ENCODE assay signal across 4 worm cellular contexts in genomic region chrV:11795352-11795751, ce11.
A peak's percentile ranks its signal among the peaks of the same experiment; 100 is the strongest.
TF ChIP-seq lines count a peak whose summit lies in the region.

No protein-coding gene starts in this region.

TF ChIP-seq in whole organism, L1 larva, 84 proteins besides CTCF, POLR2A, EP300 and RAD21 (continues in another document):
- TF ChIP-seq nhr-19 (GFP tag; conservative IDR thresholded peaks at IDR 0.05; lab: Robert Waterston, UW) (peak; percentile 38), nhr-85 (tag; lab: Kevin White, UChicago) (peak; percentile 89), lin-14 (GFP tag; optimal IDR thresholded peaks at IDR 0.05; lab: Kevin White, UChicago) (peak; percentile 51), blmp-1 (tag; optimal IDR thresholded peaks at IDR 0.05; lab: Kevin White, UChicago) (peak; percentile 73), nhr-90 (tag; optimal IDR thresholded peaks at IDR 0.05; lab: Kevin White, UChicago; ENCODE audit: poor library complexity) (peak; percentile 43), nhr-71 (tag; optimal IDR thresholded peaks at IDR 0.05; lab: Kevin White, UChicago) (peak; percentile 68), C04F5.9 (tag; optimal IDR thresholded peaks at IDR 0.05; lab: Kevin White, UChicago) (no peak), fkh-4 (tag; optimal IDR thresholded peaks at IDR 0.05; lab: Kevin White, UChicago; ENCODE audit: borderline replicate concordance) (no peak), C16A3.4 (tag; optimal IDR thresholded peaks at IDR 0.05; lab: Kevin White, UChicago) (peak; percentile 4), lir-3 (tag; optimal IDR thresholded peaks at IDR 0.05; lab: Kevin White, UChicago; ENCODE audit: poor library complexity) (no peak), efl-3 (GFP tag; optimal IDR thresholded peaks at IDR 0.05; lab: Kevin White, UChicago) (no peak), pqm-1 (tag; optimal IDR thresholded peaks at IDR 0.05; lab: Kevin White, UChicago) (no peak), pag-3 (tag; optimal IDR thresholded peaks at IDR 0.05; lab: Kevin White, UChicago; ENCODE audit: borderline replicate concordance, insufficient read depth) (no peak), jun-1 (tag; optimal IDR thresholded peaks at IDR 0.05; lab: Kevin White, UChicago) (no peak), mdl-1 (tag; optimal IDR thresholded peaks at IDR 0.05; lab: Kevin White, UChicago) (peak in 1 of 2 experiments; percentile 29), fos-1 (tag; optimal IDR thresholded peaks at IDR 0.05; lab: Kevin White, UChicago) (no peak), elt-3 (tag; optimal IDR thresholded peaks at IDR 0.05; lab: Kevin White, UChicago) (peak in 2 of 6 experiments; percentile 75 to 87), lsy-2 (tag; optimal IDR thresholded peaks at IDR 0.05; lab: Kevin White, UChicago) (peak in 1 of 2 experiments; percentile 11), lin-15B (tag; optimal IDR thresholded peaks at IDR 0.05; lab: Kevin White, UChicago) (no peak), snu-23 (GFP tag; optimal IDR thresholded peaks at IDR 0.05; lab: Kevin White, UChicago) (peak; percentile 32), C34B4.2 (tag; optimal IDR thresholded peaks at IDR 0.05; lab: Kevin White, UChicago) (no peak), swsn-7 (tag; optimal IDR thresholded peaks at IDR 0.05; lab: Kevin White, UChicago) (no peak)

TF ChIP-seq in whole organism, L2 larva, 48 proteins besides CTCF, POLR2A, EP300 and RAD21:
- TF ChIP-seq egl-27 (tag; optimal IDR thresholded peaks at IDR 0.05; lab: Kevin White, UChicago) (peak; percentile 69), nhr-21 (tag; optimal IDR thresholded peaks at IDR 0.05; lab: Kevin White, UChicago) (peak; percentile 73), sma-9 (GFP tag; optimal IDR thresholded peaks at IDR 0.05; lab: Kevin White, UChicago) (peak; percentile 79), sma-9 (tag; optimal IDR thresholded peaks at IDR 0.05; lab: Kevin White, UChicago) (no peak), aly-2 (tag; optimal IDR thresholded peaks at IDR 0.05; lab: Kevin White, UChicago) (no peak), lin-13 (GFP tag; optimal IDR thresholded peaks at IDR 0.05; lab: Kevin White, UChicago) (no peak), unc-55 (GFP tag; optimal IDR thresholded peaks at IDR 0.05; lab: Kevin White, UChicago) (no peak), sma-3 (GFP tag; optimal IDR thresholded peaks at IDR 0.05; lab: Kevin White, UChicago) (peak; percentile 59), snpc-4 (tag; optimal IDR thresholded peaks at IDR 0.05; lab: Kevin White, UChicago) (no peak), mdl-1 (tag; optimal IDR thresholded peaks at IDR 0.05; lab: Kevin White, UChicago) (peak in 1 of 2 experiments; percentile 2), skn-1 (tag; optimal IDR thresholded peaks at IDR 0.05; lab: Kevin White, UChicago) (no peak), ztf-4 (tag; optimal IDR thresholded peaks at IDR 0.05; lab: Kevin White, UChicago) (no peak), crh-2 (tag; optimal IDR thresholded peaks at IDR 0.05; lab: Kevin White, UChicago) (no peak), nhr-6 (tag; optimal IDR thresholded peaks at IDR 0.05; lab: Kevin White, UChicago) (no peak), mbf-1 (tag; optimal IDR thresholded peaks at IDR 0.05; lab: Kevin White, UChicago) (no peak), nhr-25 (tag; optimal IDR thresholded peaks at IDR 0.05; lab: Kevin White, UChicago) (peak; percentile 52), nhr-237 (tag; optimal IDR thresholded peaks at IDR 0.05; lab: Kevin White, UChicago) (no peak)

TF ChIP-seq in whole organism, L3 larva, 47 proteins besides CTCF, POLR2A, EP300 and RAD21:
- TF ChIP-seq ceh-28 (tag; optimal IDR thresholded peaks at IDR 0.05; lab: Kevin White, UChicago) = peak; percentile 47
- TF ChIP-seq mdl-1 (tag; optimal IDR thresholded peaks at IDR 0.05; lab: Kevin White, UChicago) = no peak
- no peak for TF ChIP-seq skn-1 (tag; optimal IDR thresholded peaks at IDR 0.05; lab: Kevin White, UChicago)
- peak; percentile 64 for TF ChIP-seq nhr-23 (tag; optimal IDR thresholded peaks at IDR 0.05; lab: Kevin White, UChicago)
- TF ChIP-seq nhr-25 (tag; optimal IDR thresholded peaks at IDR 0.05; lab: Kevin White, UChicago) = peak; percentile 23

TF ChIP-seq in whole organism, L4 larva, 104 proteins besides CTCF, POLR2A, EP300 and RAD21:
- TF ChIP-seq ZK546.5 (tag; optimal IDR thresholded peaks at IDR 0.05; lab: Kevin White, UChicago) (no peak), ces-1 (GFP tag; optimal IDR thresholded peaks at IDR 0.05; lab: Kevin White, UChicago) (no peak), hlh-11 (tag; optimal IDR thresholded peaks at IDR 0.05; lab: Kevin White, UChicago) (peak; percentile 7), hlh-30 (tag; optimal IDR thresholded peaks at IDR 0.05; lab: Kevin White, UChicago; ENCODE audit: insufficient read depth) (peak; percentile 36)
